Worm (Caenorhabditis elegans): ENCODE data around the gene K09E9.7.

DNA sequence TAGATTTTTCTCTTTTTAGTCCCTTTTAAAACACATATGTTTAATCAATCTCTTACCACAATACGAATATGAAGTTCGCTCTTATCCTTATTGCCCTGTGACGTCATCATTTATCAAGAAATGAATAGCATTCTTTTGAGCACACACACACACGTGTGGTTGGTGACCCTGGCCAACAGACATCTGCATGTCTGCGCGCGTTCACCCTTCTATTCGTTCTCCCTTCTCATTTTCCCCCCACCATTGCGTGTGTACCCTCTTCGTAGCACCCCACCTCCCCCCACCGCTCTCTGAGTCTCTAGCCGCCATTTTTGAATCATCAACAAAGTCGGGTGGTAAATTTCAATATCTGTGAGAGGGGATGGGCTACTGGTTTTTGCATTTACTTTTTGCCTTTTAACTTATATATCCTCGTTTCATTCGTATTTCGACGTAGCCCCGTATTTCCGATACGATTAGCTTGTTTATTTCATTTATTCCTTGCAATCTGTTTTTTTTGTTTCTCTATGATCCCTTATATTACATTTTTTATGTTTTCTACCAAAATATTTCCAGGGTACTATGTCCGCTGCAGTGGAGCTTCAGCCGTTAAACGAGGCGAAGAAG lies 40.1 kb upstream of the K09E9.7 start, which contains the start of gene ent-2:
- TF ChIP-seq nhr-25 (tag; optimal IDR thresholded peaks at IDR 0.05; ENCODE audit: borderline replicate concordance, insufficient read depth) (no peak), ceh-82 (tag; optimal IDR thresholded peaks at IDR 0.05) (no peak), lin-29 (GFP tag; IDR thresholded peaks at IDR 0.05) (no peak), pha-4 (GFP tag; IDR thresholded peaks at IDR 0.05) (no peak), pha-4 (tag; optimal IDR thresholded peaks at IDR 0.05) (no peak), nhr-28 (tag; optimal IDR thresholded peaks at IDR 0.05) (no peak), attf-4 (tag; optimal IDR thresholded peaks at IDR 0.05) (no peak), daf-12 (tag; optimal IDR thresholded peaks at IDR 0.05) (no peak), snpc-4 (tag; optimal IDR thresholded peaks at IDR 0.05) (no peak), ztf-11 (tag; optimal IDR thresholded peaks at IDR 0.05) (no peak), nhr-10 (tag; optimal IDR thresholded peaks at IDR 0.05) (no peak), gei-8 (GFP tag; optimal IDR thresholded peaks at IDR 0.05) (no peak), unc-130 (GFP tag; optimal IDR thresholded peaks at IDR 0.05) (no peak), nhr-6 (tag; optimal IDR thresholded peaks at IDR 0.05) (peak; percentile 64), ZK546.5 (tag; optimal IDR thresholded peaks at IDR 0.05) (no peak)

Data from whole organism, L4 larva.